Worm (Caenorhabditis elegans) whole organism, L4 larva: Measurements from ENCODE around the gene Y105C5B.1413.

ENCODE experiments used
- R02D3.7 ChIP-seq: fragments of 150-350 bp; sonication (generic microtip); optimal IDR thresholded peaks from 3 replicates; lab custom pipeline; 2014; ENCODE audit warnings: missing biosample characterization, missing genetic modification characterization
- T20F7.1 ChIP-seq: fragments of 200-800 bp; sonication (Bioruptor generic); optimal IDR thresholded peaks from 2 replicates; lab custom pipeline; 2018; ENCODE audit warnings: mild to moderate bottlenecking, missing genetic modification characterization, missing compliant biosample characterization
- Y75B8A.6 ChIP-seq: fragments of 200-800 bp; sonication (Bioruptor generic); IDR thresholded peaks from 2 replicates; pipeline ENCODE4 v1.3.6; 2022; ENCODE audit warnings: missing genetic modification reagents, missing genetic modification characterization, missing compliant biosample characterization
- aha-1 ChIP-seq: fragments of 150-350 bp; peaks from one replicate; lab custom pipeline; 2014; ENCODE audit warnings: missing biosample characterization, missing genetic modification characterization
- arid-1 ChIP-seq: fragments of 200-800 bp; sonication (Bioruptor generic); conservative IDR thresholded peaks from 2 replicates; pipeline ENCODE4 v1.3.6; 2022; ENCODE audit warnings: missing genetic modification reagents, missing genetic modification characterization, missing compliant biosample characterization
- ceh-62 ChIP-seq: sonication (generic microtip); optimal IDR thresholded peaks from 2 replicates; lab custom pipeline; 2017; ENCODE audit warnings: missing biosample characterization, missing genetic modification characterization
- ceh-82 ChIP-seq: sonication (generic microtip); optimal IDR thresholded peaks from 2 replicates; lab custom pipeline; 2017; ENCODE audit warnings: missing biosample characterization, missing genetic modification characterization
- cey-2 ChIP-seq: sonication (generic microtip); optimal IDR thresholded peaks from 3 replicates; lab custom pipeline; 2017; ENCODE audit warnings: missing genetic modification characterization, mild to moderate bottlenecking, missing compliant biosample characterization, antibody characterized with exemption, borderline replicate concordance; ENCODE audit not compliant: insufficient read depth
- daf-16 ChIP-seq, 3 experiments: sonication (generic microtip); optimal IDR thresholded peaks; 2 replicates each; lab custom pipeline; 2016 to 2017; ENCODE audit warnings: missing genetic modification characterization in 3 of 3, missing genetic modification reagents in 3 of 3, mild to moderate bottlenecking in 2 of 3, missing compliant biosample characterization in 2 of 3, missing biosample characterization in 1 of 3, moderate library complexity in 1 of 3
- daf-8 ChIP-seq: fragments of 200-800 bp; sonication (Bioruptor generic); IDR thresholded peaks from 2 replicates; pipeline ENCODE4 v1.3.6; 2022; ENCODE audit warnings: missing genetic modification characterization, missing compliant biosample characterization
- dmd-6 ChIP-seq: fragments of 200-800 bp; sonication (Bioruptor generic); IDR thresholded peaks from 2 replicates; pipeline ENCODE4 v1.3.6; 2022; ENCODE audit warnings: missing genetic modification reagents, missing genetic modification characterization, missing compliant biosample characterization
- dpl-1 ChIP-seq: fragments of 150-350 bp; optimal IDR thresholded peaks from 2 replicates; lab custom pipeline; 2014; ENCODE audit warnings: missing biosample characterization, missing genetic modification reagents, missing genetic modification characterization
- dve-1 ChIP-seq: sonication (generic microtip); optimal IDR thresholded peaks from 2 replicates; lab custom pipeline; 2017; ENCODE audit warnings: antibody characterized with exemption, mild to moderate bottlenecking, missing genetic modification characterization, missing compliant biosample characterization; ENCODE audit not compliant: insufficient read depth
- fkh-10 ChIP-seq: fragments of 150-350 bp; optimal IDR thresholded peaks from 2 replicates; lab custom pipeline; 2014; ENCODE audit warnings: missing biosample characterization, missing genetic modification reagents, missing genetic modification characterization
- gei-8 ChIP-seq: fragments of 200-800 bp; sonication (Bioruptor generic); optimal IDR thresholded peaks from 2 replicates; lab custom pipeline; 2018; ENCODE audit warnings: mild to moderate bottlenecking, missing genetic modification characterization, missing compliant biosample characterization
- hlh-30 ChIP-seq: sonication (generic microtip); optimal IDR thresholded peaks from 2 replicates; lab custom pipeline; 2017; ENCODE audit warnings: antibody characterized with exemption, mild to moderate bottlenecking, missing genetic modification characterization, missing compliant biosample characterization; ENCODE audit not compliant: insufficient read depth
- hmg-1.1 ChIP-seq: fragments of 200-800 bp; sonication (Bioruptor generic); IDR thresholded peaks from 2 replicates; pipeline ENCODE4 v1.3.6; 2022; ENCODE audit warnings: missing genetic modification reagents, missing genetic modification characterization, missing compliant biosample characterization
- lin-29 ChIP-seq: fragments of 200-800 bp; sonication (Bioruptor generic); IDR thresholded peaks from 2 replicates; pipeline ENCODE4 v1.3.6; 2022; ENCODE audit warnings: missing genetic modification reagents, missing genetic modification characterization, missing compliant biosample characterization
- lin-38 ChIP-seq: fragments of 200-800 bp; sonication (Bioruptor generic); IDR thresholded peaks from 2 replicates; pipeline ENCODE4 v1.3.6; 2022; ENCODE audit warnings: missing genetic modification reagents, missing genetic modification characterization, missing compliant biosample characterization
- lir-3 ChIP-seq: sonication (generic microtip); optimal IDR thresholded peaks from 2 replicates; lab custom pipeline; 2016; ENCODE audit warnings: mild to moderate bottlenecking, missing genetic modification characterization, missing compliant biosample characterization
- lsy-2 ChIP-seq, 2 experiments: fragments of 150-350 bp in 1 of 2; sonication (generic microtip) in 1 of 2; optimal IDR thresholded peaks; 2 replicates each; lab custom pipeline; 2014 to 2017; ENCODE audit warnings: missing biosample characterization in 2 of 2, missing genetic modification characterization in 2 of 2
- madf-9 ChIP-seq: fragments of 200-800 bp; sonication (Bioruptor generic); conservative IDR thresholded peaks from 2 replicates; pipeline ENCODE4 v1.3.6; 2022; ENCODE audit warnings: missing genetic modification reagents, missing genetic modification characterization, missing compliant biosample characterization
- mdl-1 ChIP-seq, 2 experiments: fragments of 150-350 bp in 1 of 2; sonication (generic microtip) in 1 of 2; optimal IDR thresholded peaks; 2 replicates each; lab custom pipeline; 2014 to 2017; ENCODE audit warnings: missing biosample characterization in 2 of 2, missing genetic modification characterization in 2 of 2
- mep-1 ChIP-seq: fragments of 150-350 bp; sonication (generic microtip); optimal IDR thresholded peaks from 3 replicates; lab custom pipeline; 2014; ENCODE audit warnings: missing biosample characterization, missing genetic modification characterization
- mes-2 ChIP-seq: sonication (generic microtip); optimal IDR thresholded peaks from 2 replicates; lab custom pipeline; 2016; ENCODE audit warnings: missing genotype, mild to moderate bottlenecking, missing genetic modification characterization, missing compliant biosample characterization; ENCODE audit not compliant: poor library complexity, severe bottlenecking
- mxl-3 ChIP-seq: fragments of 200-800 bp; sonication (Bioruptor generic); optimal IDR thresholded peaks from 2 replicates; lab custom pipeline; 2018; ENCODE audit warnings: mild to moderate bottlenecking, missing genetic modification characterization, missing compliant biosample characterization
- nhr-10 ChIP-seq: fragments of 150-350 bp; optimal IDR thresholded peaks from 2 replicates; lab custom pipeline; 2014; ENCODE audit warnings: missing biosample characterization, missing genetic modification characterization
- nhr-102 ChIP-seq: sonication (generic microtip); optimal IDR thresholded peaks from 2 replicates; lab custom pipeline; 2016; ENCODE audit warnings: mild to moderate bottlenecking, missing genetic modification characterization, moderate library complexity, missing compliant biosample characterization
- nhr-237 ChIP-seq: sonication (generic microtip); optimal IDR thresholded peaks from 2 replicates; lab custom pipeline; 2017; ENCODE audit warnings: missing biosample characterization, missing genetic modification characterization
- nhr-28 ChIP-seq: fragments of 150-350 bp; optimal IDR thresholded peaks from 2 replicates; lab custom pipeline; 2014; ENCODE audit warnings: missing biosample characterization, missing genetic modification characterization
- nhr-42 ChIP-seq: fragments of 200-800 bp; sonication (Bioruptor generic); IDR thresholded peaks from 2 replicates; pipeline ENCODE4 v1.3.6; 2022; ENCODE audit warnings: missing genetic modification characterization, missing compliant biosample characterization
- nhr-6 ChIP-seq: fragments of 150-350 bp; optimal IDR thresholded peaks from 2 replicates; lab custom pipeline; 2014; ENCODE audit warnings: missing biosample characterization, missing genetic modification characterization
- nhr-77 ChIP-seq: fragments of 150-350 bp; optimal IDR thresholded peaks from 2 replicates; lab custom pipeline; 2014; ENCODE audit warnings: missing biosample characterization, missing genetic modification characterization
- php-3 ChIP-seq: fragments of 200-800 bp; sonication (Bioruptor generic); IDR thresholded peaks from 2 replicates; pipeline ENCODE4 v1.3.6; 2022; ENCODE audit warnings: missing genetic modification reagents, missing genetic modification characterization, missing compliant biosample characterization
- pqm-1 ChIP-seq: sonication (generic microtip); optimal IDR thresholded peaks from 2 replicates; lab custom pipeline; 2017; ENCODE audit warnings: missing biosample characterization, missing genetic modification characterization
- snpc-1.2 ChIP-seq: fragments of 200-800 bp; sonication (Bioruptor generic); IDR thresholded peaks from 2 replicates; pipeline ENCODE4 v1.3.6; 2022; ENCODE audit warnings: missing genetic modification reagents, missing genetic modification characterization, missing compliant biosample characterization
- unc-130 ChIP-seq: sonication (generic microtip); optimal IDR thresholded peaks from 2 replicates; lab custom pipeline; 2016; ENCODE audit warnings: missing genetic modification reagents, missing genetic modification characterization, missing compliant biosample characterization
- unc-62 ChIP-seq, 3 experiments: fragments of 150-350 bp in 1 of 3; sonication (generic microtip); optimal IDR thresholded peaks in 2 of 3; peaks in 1 of 3; 1 replicate in 1 of 3; 2 replicates in 2 of 3; lab custom pipeline; 2014 to 2017; ENCODE audit warnings: missing biosample characterization in 3 of 3, missing genetic modification characterization in 3 of 3, missing genetic modification reagents in 3 of 3, missing genotype in 1 of 3
- zag-1 ChIP-seq: fragments of 150-350 bp; optimal IDR thresholded peaks from 2 replicates; lab custom pipeline; 2014; ENCODE audit warnings: missing biosample characterization, missing genetic modification characterization

Gene Y105C5B.1413

DNA sequence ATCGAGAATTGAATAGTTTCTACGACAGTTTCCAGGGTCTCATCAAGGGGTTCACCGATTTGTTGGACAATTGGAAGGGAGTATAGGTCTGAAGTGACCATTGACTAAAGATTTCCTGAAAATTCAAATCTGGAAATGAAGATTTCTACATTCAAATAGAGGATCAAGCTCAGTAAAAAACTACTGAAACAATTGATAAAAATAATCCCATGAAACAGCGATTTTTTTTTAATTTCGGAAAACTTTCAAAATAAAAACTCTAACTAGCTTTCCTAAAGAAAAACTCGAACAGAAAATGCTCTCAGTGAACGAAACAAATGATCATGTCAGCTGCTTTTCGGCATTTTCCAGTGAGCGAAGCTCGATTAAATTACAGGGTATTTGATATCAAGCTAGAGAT is 37.1 kb upstream of the Y105C5B.1413 start, which contains the start of gene srv-11:
Gene srv-11, minus strand, starts transcription at position 101 of the 400 bp plus-strand sequence.
- TF ChIP-seq madf-9, result no peak
- TF ChIP-seq lir-3, result no peak
- TF ChIP-seq mes-2 (tag; lab: Kevin White, UChicago), result no peak
- no peak for TF ChIP-seq nhr-10 (tag; lab: Kevin White, UChicago)
- TF ChIP-seq lsy-2 (tag; optimal IDR thresholded peaks at IDR 0.05; lab: Kevin White, UChicago), result no peak
- TF ChIP-seq fkh-10 (GFP tag; lab: Kevin White, UChicago), result no peak
- TF ChIP-seq hmg-1.1 (GFP tag; lab: Robert Waterston, UW), result no peak

- no peak for TF ChIP-seq nhr-10 (tag; lab: Kevin White, UChicago)
- peak; percentile 78 for TF ChIP-seq snpc-1.2
Measured at ce11 chrIV:16220688-16221087, 36.3 kb upstream of the Y105C5B.1413 start.

DNA sequence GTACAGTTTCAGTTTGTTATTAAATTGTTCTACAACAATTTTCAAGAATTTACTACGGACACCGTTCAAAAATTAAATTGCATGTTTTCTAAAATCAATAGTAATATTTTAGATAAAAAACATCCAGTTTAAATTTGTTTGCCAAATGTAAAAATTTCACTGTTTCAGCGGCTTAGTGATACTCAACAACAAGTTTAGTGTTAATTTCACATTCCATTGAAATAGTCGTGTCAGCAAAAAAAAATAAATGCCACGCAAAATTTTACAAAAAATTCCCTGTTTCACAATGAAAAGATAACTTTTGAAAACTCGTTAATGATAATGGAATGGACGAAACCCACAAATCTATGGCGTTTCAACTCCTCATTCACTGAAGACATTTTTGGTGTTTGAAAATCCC is 31.7 kb upstream of the Y105C5B.1413 start:
- TF ChIP-seq nhr-77 (tag; lab: Kevin White, UChicago), result no peak
- TF ChIP-seq nhr-237, result no peak
- no peak for TF ChIP-seq nhr-6 (tag; lab: Kevin White, UChicago)
- no peak for TF ChIP-seq mxl-3 (GFP tag; lab: Kevin White, UChicago)
- no peak for TF ChIP-seq T20F7.1 (GFP tag; lab: Kevin White, UChicago)
- TF ChIP-seq dmd-6 (GFP tag; lab: Robert Waterston, UW), result no peak
- TF ChIP-seq unc-62 (GFP tag; optimal IDR thresholded peaks at IDR 0.05 in 1 of 2; lab: Kevin White, UChicago), result peak in 1 of 2 experiments; percentile 18
- no peak for TF ChIP-seq unc-62 (tag; optimal IDR thresholded peaks at IDR 0.05; lab: Kevin White, UChicago)
- peak; percentile 57; the same call in 1 of the 2 replicates for TF ChIP-seq snpc-1.2
- TF ChIP-seq madf-9, result no peak
- TF ChIP-seq unc-130, result no peak
- no peak for TF ChIP-seq zag-1 (tag; lab: Kevin White, UChicago)

- TF ChIP-seq nhr-102 (tag; lab: Kevin White, UChicago) (no peak), dpl-1 (GFP tag; lab: Kevin White, UChicago) (no peak), ceh-82 (tag; lab: Kevin White, UChicago) (no peak)
Measured at ce11 chrIV:16210913-16211312, 26.5 kb upstream of the Y105C5B.1413 start, which contains the start of gene H25K10.2. TSS of gene H25K10.2 (minus strand) at chrIV:16211013.

DNA sequence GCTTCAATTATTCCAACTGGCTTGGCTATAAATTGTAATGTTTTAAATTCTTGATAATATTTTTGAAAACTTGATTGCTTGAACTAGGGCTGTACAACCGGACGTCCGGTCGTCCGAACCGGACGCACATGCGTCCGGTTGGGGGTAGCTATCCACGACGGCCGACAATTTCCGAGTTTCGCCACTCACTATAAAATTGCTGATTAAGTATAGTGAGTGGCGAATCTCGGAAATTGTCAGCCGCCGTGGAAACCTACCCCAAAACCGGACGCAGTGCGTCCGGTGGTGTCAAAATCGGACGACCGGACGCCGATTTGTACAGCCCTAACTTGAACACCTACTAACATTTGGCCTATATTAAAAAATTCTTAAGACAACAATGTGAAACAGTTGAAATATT is 25.0 kb upstream of the Y105C5B.1413 start:
- TF ChIP-seq snpc-1.2, result peak; percentile 86

ce11 chrIV:16203373-16203772 is 19.0 kb upstream of the Y105C5B.1413 start:
- TF ChIP-seq nhr-77 (tag; lab: Kevin White, UChicago) (peak; percentile 1), snpc-1.2 (no peak), hmg-1.1 (GFP tag; lab: Robert Waterston, UW) (no peak), pqm-1 (tag; lab: Kevin White, UChicago) (peak; percentile 83), daf-16 (GFP tag; optimal IDR thresholded peaks at IDR 0.05; lab: Kevin White, UChicago) (no peak), daf-16 (tag; optimal IDR thresholded peaks at IDR 0.05; lab: Kevin White, UChicago) (peak; percentile 69), unc-130 (no peak), lin-38 (GFP tag; lab: Robert Waterston, UW) (no peak), fkh-10 (GFP tag; lab: Kevin White, UChicago) (no peak), daf-8 (GFP tag; lab: Robert Waterston, UW) (no peak), hlh-30 (tag; lab: Kevin White, UChicago) (peak; percentile 44), aha-1 (no peak), mdl-1 (tag; optimal IDR thresholded peaks at IDR 0.05; lab: Kevin White, UChicago) (peak in 1 of 2 experiments; percentile 27), nhr-42 (no peak), dve-1 (peak; percentile 63), lin-29 (GFP tag; lab: Robert Waterston, UW) (no peak), php-3 (GFP tag; lab: Robert Waterston, UW) (no peak), cey-2 (tag; lab: Kevin White, UChicago) (no peak), dmd-6 (GFP tag; lab: Robert Waterston, UW) (peak; percentile 92), mep-1 (tag; lab: Kevin White, UChicago) (no peak), ceh-62 (tag; lab: Kevin White, UChicago) (no peak), gei-8 (no peak), ceh-82 (tag; lab: Kevin White, UChicago) (no peak), R02D3.7 (tag; lab: Kevin White, UChicago) (no peak), madf-9 (no peak), nhr-28 (tag; lab: Kevin White, UChicago) (peak; percentile 63), arid-1 (GFP tag; lab: Robert Waterston, UW) (no peak), Y75B8A.6 (GFP tag; lab: Robert Waterston, UW) (no peak)
